Fruit fly (Drosophila melanogaster) whole organism, embryonic: ENCODE measurements around the gene CG3740.

Experiments
- Aef1 ChIP-seq: fragments of 200-800 bp; sonication (Bioruptor generic); IDR thresholded peaks from 3 replicates; pipeline ENCODE4 v1.3.6; 2022; ENCODE audit warnings: missing biosample characterization, missing genetic modification characterization
- CG10274 ChIP-seq: fragments of 200-800 bp; sonication (Bioruptor generic); optimal IDR thresholded peaks from 3 replicates; lab custom pipeline; 2017; ENCODE audit warnings: missing biosample characterization, mild to moderate bottlenecking, missing genetic modification characterization
- CG10321 ChIP-seq: fragments of 200-800 bp; sonication (Bioruptor generic); IDR thresholded peaks from 2 replicates; pipeline ENCODE4 v1.3.6; 2022; ENCODE audit warnings: missing biosample characterization, missing genetic modification characterization
- CG10366 ChIP-seq: fragments of 200-800 bp; sonication (Bioruptor generic); IDR thresholded peaks from 2 replicates; pipeline ENCODE4 v1.3.6; 2022; ENCODE audit warnings: missing biosample characterization, missing genetic modification characterization
- CG10654 ChIP-seq: fragments of 200-800 bp; sonication (Bioruptor generic); optimal IDR thresholded peaks from 2 replicates; lab custom pipeline; 2016; ENCODE audit warnings: missing biosample characterization, missing genetic modification characterization
- CG10979 ChIP-seq: fragments of 200-800 bp; sonication (Bioruptor generic); optimal IDR thresholded peaks from 2 replicates; lab custom pipeline; 2018; ENCODE audit warnings: missing biosample characterization, mild to moderate bottlenecking, missing genetic modification characterization, moderate library complexity
- CG12391 ChIP-seq: fragments of 200-800 bp; sonication (Bioruptor generic); optimal IDR thresholded peaks from 3 replicates; lab custom pipeline; 2018; ENCODE audit warnings: missing biosample characterization, mild to moderate bottlenecking, missing genetic modification characterization, moderate library complexity
- CG12769 ChIP-seq: fragments of 200-800 bp; sonication (Bioruptor generic); optimal IDR thresholded peaks from 2 replicates; lab custom pipeline; 2019; ENCODE audit warnings: missing biosample characterization, mild to moderate bottlenecking, missing genetic modification characterization, moderate library complexity
- CG14965 ChIP-seq: fragments of 200-800 bp; sonication (Bioruptor generic); optimal IDR thresholded peaks from 2 replicates; lab custom pipeline; 2016; ENCODE audit warnings: missing biosample characterization, missing genetic modification characterization, borderline replicate concordance
- CG18262 ChIP-seq: fragments of 200-800 bp; optimal IDR thresholded peaks from 3 replicates; lab custom pipeline; 2019; ENCODE audit warnings: missing biosample characterization, mild to moderate bottlenecking, missing genetic modification characterization, moderate library complexity
- CG30431 ChIP-seq: fragments of 200-800 bp; sonication (Bioruptor generic); optimal IDR thresholded peaks from 2 replicates; lab custom pipeline; 2017; ENCODE audit warnings: missing biosample characterization, missing genetic modification characterization
- CG33213 ChIP-seq: fragments of 200-800 bp; sonication (Bioruptor generic); optimal IDR thresholded peaks from 3 replicates; lab custom pipeline; 2016; ENCODE audit warnings: missing biosample characterization, missing genetic modification characterization
- CG3838 ChIP-seq: fragments of 200-800 bp; sonication (Bioruptor generic); optimal IDR thresholded peaks from 3 replicates; lab custom pipeline; 2016; ENCODE audit warnings: missing biosample characterization, missing genetic modification characterization
- CG5180 ChIP-seq: fragments of 200-800 bp; sonication (Bioruptor generic); optimal IDR thresholded peaks from 3 replicates; lab custom pipeline; 2017; ENCODE audit warnings: missing biosample characterization, missing genetic modification characterization, mild to moderate bottlenecking, moderate library complexity, missing genetic modification reagents
- CG6854 ChIP-seq: fragments of 200-800 bp; sonication (Bioruptor generic); optimal IDR thresholded peaks from 3 replicates; lab custom pipeline; 2017; ENCODE audit warnings: missing biosample characterization, mild to moderate bottlenecking, missing genetic modification characterization
- CG9817 ChIP-seq: fragments of 200-800 bp; sonication (Bioruptor generic); optimal IDR thresholded peaks from 2 replicates; lab custom pipeline; 2018; ENCODE audit warnings: missing biosample characterization, mild to moderate bottlenecking, missing genetic modification characterization, moderate library complexity
- CG9876 ChIP-seq: fragments of 200-800 bp; sonication (Bioruptor generic); optimal IDR thresholded peaks from 2 replicates; lab custom pipeline; 2016; ENCODE audit warnings: missing biosample characterization, missing genetic modification characterization
- CG9932 ChIP-seq: fragments of 200-800 bp; sonication (Bioruptor generic); IDR thresholded peaks from 2 replicates; pipeline ENCODE4 v1.3.6; 2022; ENCODE audit warnings: missing biosample characterization, missing genetic modification characterization
- Dll ChIP-seq: fragments of 200-800 bp; sonication (Bioruptor generic); IDR thresholded peaks from 4 replicates; pipeline ENCODE4 v1.3.6; 2022; ENCODE audit warnings: missing biosample characterization, missing genetic modification characterization; ENCODE audit not compliant: partially characterized antibody
- ERR ChIP-seq: fragments of 200-800 bp; sonication (Bioruptor generic); optimal IDR thresholded peaks from 2 replicates; lab custom pipeline; 2016; ENCODE audit warnings: missing biosample characterization, missing genetic modification characterization
- Elba2 ChIP-seq: fragments of 200-800 bp; sonication (Bioruptor generic); optimal IDR thresholded peaks from 3 replicates; lab custom pipeline; 2016; ENCODE audit warnings: missing biosample characterization, missing genetic modification characterization
- Fer3 ChIP-seq: fragments of 200-800 bp; sonication (Bioruptor generic); optimal IDR thresholded peaks from 2 replicates; lab custom pipeline; 2018; ENCODE audit warnings: missing biosample characterization, mild to moderate bottlenecking, missing genetic modification characterization, moderate library complexity
- Gsc ChIP-seq: fragments of 200-800 bp; sonication (Bioruptor generic); IDR thresholded peaks from 2 replicates; pipeline ENCODE4 v1.3.6; 2022; ENCODE audit warnings: missing biosample characterization, missing genetic modification characterization
- Hr51 ChIP-seq, 2 experiments: fragments of 200-800 bp; sonication (Bioruptor generic); optimal IDR thresholded peaks; 2 replicates in 1 of 2; 3 replicates in 1 of 2; lab custom pipeline; 2016 to 2018; ENCODE audit warnings: missing biosample characterization in 2 of 2, missing genetic modification characterization in 2 of 2, mild to moderate bottlenecking in 1 of 2, moderate library complexity in 1 of 2
- Mes4 ChIP-seq: fragments of 200-800 bp; sonication (Bioruptor generic); optimal IDR thresholded peaks from 2 replicates; lab custom pipeline; 2016; ENCODE audit warnings: missing biosample characterization, missing genetic modification characterization
- Optix ChIP-seq: fragments of 200-800 bp; sonication (Bioruptor generic); IDR thresholded peaks from 3 replicates; pipeline ENCODE4 v1.3.6; 2022; ENCODE audit warnings: missing biosample characterization, missing genetic modification characterization
- Scr ChIP-seq: fragments of 200-800 bp; sonication (Bioruptor generic); IDR thresholded peaks from 2 replicates; pipeline ENCODE4 v1.3.6; 2022; ENCODE audit warnings: missing biosample characterization, missing genetic modification characterization; ENCODE audit not compliant: partially characterized antibody
- Sox100B ChIP-seq: fragments of 200-800 bp; sonication (Bioruptor generic); optimal IDR thresholded peaks from 3 replicates; lab custom pipeline; 2018; ENCODE audit warnings: missing biosample characterization, mild to moderate bottlenecking, missing genetic modification characterization
- abd-A ChIP-seq: fragments of 200-800 bp; sonication (Bioruptor generic); optimal IDR thresholded peaks from 3 replicates; lab custom pipeline; 2019; ENCODE audit warnings: missing biosample characterization, mild to moderate bottlenecking, missing genetic modification characterization, moderate library complexity
- az2 ChIP-seq: fragments of 200-800 bp; sonication (Bioruptor generic); optimal IDR thresholded peaks from 3 replicates; lab custom pipeline; 2016; ENCODE audit warnings: missing biosample characterization, missing genetic modification characterization
- br ChIP-seq: fragments of >200 bp; optimal IDR thresholded peaks from 2 replicates; lab custom pipeline; 2017
- ci ChIP-seq: fragments of 200-800 bp; sonication (Bioruptor generic); IDR thresholded peaks from 3 replicates; pipeline ENCODE4 v1.3.6; 2022; ENCODE audit warnings: missing biosample characterization, missing genetic modification characterization
- da ChIP-seq: fragments of 200-800 bp; sonication (Bioruptor generic); optimal IDR thresholded peaks from 2 replicates; lab custom pipeline; 2016; ENCODE audit warnings: missing biosample characterization, missing genetic modification characterization
- ems ChIP-seq: fragments of 200-800 bp; sonication (Bioruptor generic); optimal IDR thresholded peaks from 3 replicates; lab custom pipeline; 2016; ENCODE audit warnings: missing biosample characterization, missing genetic modification characterization
- eve ChIP-seq, 2 experiments: fragments of >200 bp; optimal IDR thresholded peaks; 2 replicates each; lab custom pipeline; 2017; ENCODE audit warnings: missing biosample characterization in 2 of 2, missing genetic modification characterization in 2 of 2
- eyg ChIP-seq: fragments of 200-800 bp; sonication (Bioruptor generic); optimal IDR thresholded peaks from 3 replicates; lab custom pipeline; 2016; ENCODE audit warnings: missing biosample characterization, missing genetic modification characterization
- ftz-f1 ChIP-seq: fragments of 200-800 bp; sonication (Bioruptor generic); optimal IDR thresholded peaks from 2 replicates; lab custom pipeline; 2016; ENCODE audit warnings: missing biosample characterization, missing genetic modification characterization
- gcm2 ChIP-seq: fragments of 200-800 bp; sonication (Bioruptor generic); optimal IDR thresholded peaks from 2 replicates; lab custom pipeline; 2016; ENCODE audit warnings: missing biosample characterization, missing genetic modification characterization
- gem ChIP-seq: fragments of 200-800 bp; sonication (Bioruptor generic); optimal IDR thresholded peaks from 2 replicates; lab custom pipeline; 2019; ENCODE audit warnings: missing biosample characterization, mild to moderate bottlenecking, missing genetic modification characterization, moderate library complexity
- gsb-n ChIP-seq: fragments of 200-800 bp; sonication (Bioruptor generic); optimal IDR thresholded peaks from 3 replicates; lab custom pipeline; 2018; ENCODE audit warnings: missing biosample characterization, mild to moderate bottlenecking, missing genetic modification characterization
- knrl ChIP-seq: fragments of 200-800 bp; sonication (Bioruptor generic); IDR thresholded peaks from 3 replicates; pipeline ENCODE4 v1.3.6; 2022; ENCODE audit warnings: missing biosample characterization, missing genetic modification characterization; ENCODE audit not compliant: partially characterized antibody
- lola ChIP-seq, 3 experiments: fragments of >200 bp in 2 of 3; fragments of 200-800 bp in 1 of 3; sonication (Bioruptor generic) in 1 of 3; optimal IDR thresholded peaks; 2 replicates each; lab custom pipeline; 2017 to 2019; ENCODE audit warnings: missing biosample characterization in 3 of 3, missing genetic modification characterization in 3 of 3, mild to moderate bottlenecking in 1 of 3, moderate library complexity in 1 of 3
- p53 ChIP-seq: fragments of 200-800 bp; sonication (Bioruptor generic); optimal IDR thresholded peaks from 2 replicates; lab custom pipeline; 2016; ENCODE audit warnings: missing biosample characterization, missing genetic modification characterization
- pnt ChIP-seq: fragments of 200-800 bp; sonication (Bioruptor generic); optimal IDR thresholded peaks from 3 replicates; lab custom pipeline; 2016; ENCODE audit warnings: missing biosample characterization, missing genetic modification characterization
- row ChIP-seq: fragments of 200-800 bp; sonication (Bioruptor generic); IDR thresholded peaks from 3 replicates; pipeline ENCODE4 v1.3.6; 2022; ENCODE audit warnings: missing biosample characterization, missing genetic modification characterization
- tgo ChIP-seq: fragments of 200-800 bp; sonication (Bioruptor generic); IDR thresholded peaks from 3 replicates; pipeline ENCODE4 v1.3.6; 2022; ENCODE audit warnings: missing biosample characterization, missing genetic modification characterization
- ttk ChIP-seq: fragments of 200-800 bp; sonication (Bioruptor generic); IDR thresholded peaks from 2 replicates; pipeline ENCODE4 v2.1.2; 2022; ENCODE audit warnings: missing biosample characterization, missing genetic modification characterization
- twi ChIP-seq: fragments of 200-800 bp; optimal IDR thresholded peaks from 2 replicates; lab custom pipeline; 2019; ENCODE audit warnings: missing biosample characterization, mild to moderate bottlenecking, missing genetic modification characterization, moderate library complexity
- vnd ChIP-seq: fragments of 200-800 bp; sonication (Bioruptor generic); IDR thresholded peaks from 3 replicates; pipeline ENCODE4 v1.3.6; 2022; ENCODE audit warnings: missing biosample characterization, missing genetic modification characterization; ENCODE audit not compliant: partially characterized antibody

CG3740 gene

DNA sequence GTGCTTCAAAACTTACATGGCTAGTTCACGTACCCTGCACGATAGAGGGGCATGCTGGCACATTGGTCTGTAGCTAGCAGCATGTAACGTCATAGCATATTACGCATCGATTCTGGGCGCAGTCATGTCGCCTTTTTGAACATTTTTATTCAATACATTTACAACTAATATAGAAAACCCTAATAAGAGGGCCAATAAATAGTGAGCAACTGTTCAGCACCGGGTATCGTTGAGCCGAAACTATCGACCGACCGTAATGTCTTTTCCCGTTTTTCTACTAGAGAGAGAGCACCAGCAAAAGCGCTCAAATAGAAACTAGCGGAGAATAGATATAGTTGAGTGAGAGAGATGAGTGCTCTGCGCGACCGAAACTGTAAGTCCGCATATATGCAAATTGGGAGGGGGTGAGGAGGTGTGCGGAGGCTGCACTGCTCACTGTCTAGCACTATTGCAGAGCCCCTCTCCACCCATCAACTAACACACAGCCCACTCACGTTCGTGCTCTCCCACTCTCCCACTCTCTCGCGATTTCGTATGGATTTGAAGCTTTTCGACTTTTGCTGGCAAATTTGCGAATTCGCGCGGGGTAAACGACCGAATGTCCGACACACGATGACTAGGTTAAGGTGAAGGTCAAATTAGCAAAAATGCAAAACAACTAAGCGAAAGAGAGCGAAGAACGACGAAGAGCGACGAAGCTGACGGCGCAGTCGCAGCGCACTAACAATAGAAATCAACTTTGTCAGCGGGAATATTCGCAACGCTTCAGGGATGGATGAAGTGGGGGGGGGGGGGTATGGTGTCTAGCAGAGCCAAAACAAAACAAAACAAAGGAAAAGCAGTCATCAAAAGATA, 50.1 kb downstream of the CG3740 start (continued):
- TF ChIP-seq vnd (no peak), CG10979 (tag; lab: Kevin White, UChicago) (peak; percentile 52), gcm2 (GFP tag; lab: Kevin White, UChicago) (peak; percentile 44), Dll (GFP tag; lab: Robert Waterston, UW) (no peak), eve (GFP tag; optimal IDR thresholded peaks at IDR 0.05; lab: Kevin White, UChicago) (no peak), CG12769 (tag; lab: Kevin White, UChicago) (peak; percentile 91), CG9876 (GFP tag; lab: Kevin White, UChicago) (peak; percentile 65), CG5180 (GFP tag; lab: Kevin White, UChicago) (peak; percentile 8), CG33213 (GFP tag; lab: Kevin White, UChicago) (peak; percentile 71), CG12391 (tag; lab: Kevin White, UChicago) (peak; percentile 70), CG30431 (GFP tag; lab: Kevin White, UChicago) (peak; percentile 55), da (GFP tag; lab: Kevin White, UChicago) (peak; percentile 59), Hr51 (GFP tag; optimal IDR thresholded peaks at IDR 0.05; lab: Kevin White, UChicago) (peak; percentile 61 to 85), abd-A (tag; lab: Kevin White, UChicago) (no peak), CG10274 (peak; percentile 59), row (GFP tag; lab: Robert Waterston, UW) (peak; percentile 97), ems (GFP tag; lab: Kevin White, UChicago) (peak; percentile 75), CG18262 (tag; lab: Kevin White, UChicago) (peak; percentile 62), lola (GFP tag; optimal IDR thresholded peaks at IDR 0.05; lab: Kevin White, UChicago) (no peak), Fer3 (peak; percentile 74), Aef1 (peak; percentile 87), p53 (GFP tag; lab: Kevin White, UChicago) (peak; percentile 73), CG9932 (GFP tag; lab: Robert Waterston, UW) (peak; percentile 89), gsb-n (tag; lab: Kevin White, UChicago) (peak; percentile 31), ci (peak; percentile 75; the same call in 2 of the 3 replicates), eyg (peak; percentile 43), Sox100B (GFP tag; lab: Kevin White, UChicago) (no peak), az2 (GFP tag; lab: Kevin White, UChicago) (peak; percentile 70), Scr (no peak), CG3838 (GFP tag; lab: Kevin White, UChicago) (peak; percentile 58), ERR (GFP tag; lab: Kevin White, UChicago) (peak; percentile 72), tgo (GFP tag; lab: Robert Waterston, UW) (peak; percentile 87), CG9817 (tag; lab: Kevin White, UChicago) (peak; percentile 80), CG10366 (peak; percentile 87), Elba2 (GFP tag; lab: Kevin White, UChicago) (no peak), ttk (GFP tag; lab: Robert Waterston, UW) (peak; percentile 81), Optix (GFP tag; lab: Robert Waterston, UW) (peak; percentile 79; the same call in 2 of the 3 replicates), twi (tag; lab: Kevin White, UChicago) (peak; percentile 23), CG10654 (GFP tag; lab: Kevin White, UChicago) (peak; percentile 66), knrl (GFP tag; lab: Robert Waterston, UW) (no peak), CG10321 (GFP tag; lab: Robert Waterston, UW) (no peak), CG14965 (GFP tag; lab: Kevin White, UChicago) (no peak), br (no peak), CG6854 (GFP tag; lab: Kevin White, UChicago) (peak; percentile 32), Gsc (GFP tag; lab: Robert Waterston, UW) (peak; percentile 48; the same call in 1 of the 2 replicates), pnt (GFP tag; lab: Kevin White, UChicago) (peak; percentile 81), Mes4 (GFP tag; lab: Kevin White, UChicago) (peak; percentile 73), ftz-f1 (peak; percentile 5), gem (peak; percentile 87)
